Fruit fly (Drosophila melanogaster) ovary, adult (tissue): ENCODE results near the gene Spase25.

Experiments
- CG17801 ChIP-seq: fragments of 200-800 bp; optimal IDR thresholded peaks from 2 replicates; lab custom pipeline; 2019; ENCODE audit warnings: missing biosample characterization, mild to moderate bottlenecking, missing genetic modification characterization, moderate library complexity; ENCODE audit not compliant: partially characterized antibody

Spase25 gene

dm6 chrX:11501221-11501961 is 16.3 kb downstream of the Spase25 start:
- peak; percentile 51 for TF ChIP-seq CG17801 (GFP tag; lab: Kevin White, UChicago)

DNA sequence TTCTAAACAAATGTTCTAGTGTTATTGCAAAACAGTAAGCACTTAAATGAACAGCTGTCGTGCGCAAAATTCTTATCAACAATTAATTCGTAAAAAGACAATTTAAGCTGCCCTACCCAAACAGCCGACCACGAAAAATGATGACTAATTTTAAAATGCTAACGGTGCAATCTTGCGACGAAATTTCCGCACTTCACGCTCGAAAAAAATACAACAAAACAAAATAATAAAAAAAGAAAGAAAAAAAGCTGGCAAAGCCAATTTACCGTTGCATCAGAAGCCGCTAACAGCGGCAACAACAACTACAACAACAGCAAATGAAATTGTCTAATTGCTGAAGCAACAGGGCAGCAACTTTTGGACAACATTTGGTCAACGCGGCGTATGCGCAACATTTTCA is 18.6 kb downstream of the Spase25 start:
- TF ChIP-seq CG17801 (GFP tag; lab: Kevin White, UChicago), result peak; percentile 83

dm6 chrX:11506210-11506609 is 21.2 kb downstream of the Spase25 start:
- no peak for TF ChIP-seq CG17801 (GFP tag; lab: Kevin White, UChicago)

DNA sequence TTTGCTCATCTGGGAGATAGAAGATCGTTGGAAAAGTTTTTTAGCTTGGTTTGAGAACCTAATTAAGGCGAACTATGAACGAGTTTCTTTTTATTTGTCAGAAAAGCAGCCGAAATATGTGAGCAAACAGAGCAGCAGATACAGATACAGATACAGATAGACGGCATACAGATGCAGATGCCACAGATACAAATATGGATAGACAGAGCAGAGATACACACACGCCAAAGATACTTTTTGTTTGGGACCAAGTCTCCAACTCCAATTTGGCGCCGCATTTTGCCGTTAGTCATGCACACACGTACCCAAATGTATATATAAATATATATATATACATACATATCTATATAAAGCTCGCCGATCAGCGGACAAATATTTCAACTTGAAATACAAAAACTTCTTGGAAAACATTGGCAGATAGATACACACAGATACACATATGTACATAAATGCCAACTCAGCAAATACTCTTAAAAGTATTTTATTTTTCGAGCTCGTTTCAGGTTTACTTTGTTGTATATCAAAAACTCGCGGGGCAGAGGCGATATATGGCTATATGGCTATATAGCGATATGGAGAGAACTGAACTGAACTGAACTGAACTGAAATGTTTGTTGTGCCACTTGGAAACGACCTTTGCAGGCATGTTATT is 25.2 kb downstream of the Spase25 start:
- TF ChIP-seq CG17801 (GFP tag; lab: Kevin White, UChicago), result no peak

dm6 chrX:11511299-11511698 is 26.2 kb downstream of the Spase25 start:
- no peak for TF ChIP-seq CG17801 (GFP tag; lab: Kevin White, UChicago)

DNA sequence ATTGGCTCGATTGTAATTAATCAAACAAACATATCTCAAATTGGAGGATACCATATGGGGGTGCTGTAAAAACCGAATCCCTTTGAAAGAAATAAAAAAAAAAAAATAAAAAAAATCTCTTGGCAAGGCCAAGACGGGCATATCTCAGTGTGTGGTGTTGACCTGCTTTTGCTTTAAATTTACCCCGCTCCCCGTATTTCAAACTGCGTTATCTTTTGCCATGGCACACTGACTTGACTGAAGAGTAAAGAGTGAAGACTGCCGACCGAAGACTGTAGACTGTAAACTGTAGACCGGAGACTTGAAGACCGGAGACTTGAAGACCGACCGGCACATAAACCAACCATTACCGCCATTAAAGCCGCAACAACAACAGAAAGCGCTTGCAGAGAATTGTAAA is 26.9 kb downstream of the Spase25 start:
- no peak for TF ChIP-seq CG17801 (GFP tag; lab: Kevin White, UChicago)

DNA sequence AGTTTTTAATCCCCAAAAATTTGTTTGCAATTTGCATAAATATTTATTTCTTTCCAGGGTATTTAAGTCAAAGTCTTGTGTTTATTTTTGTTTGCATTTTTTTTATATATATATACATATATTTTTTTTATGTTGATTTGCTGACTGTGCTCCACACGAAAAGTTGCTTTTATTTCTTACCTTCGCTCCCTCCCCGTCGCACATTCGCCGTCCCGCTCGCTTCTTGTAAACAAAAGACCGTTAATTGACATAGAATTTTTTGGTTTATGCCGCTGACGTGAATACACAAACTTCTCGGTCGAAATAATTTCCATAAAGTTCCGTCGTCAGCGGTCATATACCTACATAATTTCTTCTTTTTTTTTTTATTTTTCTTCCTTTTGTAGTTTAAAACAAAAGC is 27.8 kb downstream of the Spase25 start:
- peak; percentile 51 for TF ChIP-seq CG17801 (GFP tag; lab: Kevin White, UChicago)

DNA sequence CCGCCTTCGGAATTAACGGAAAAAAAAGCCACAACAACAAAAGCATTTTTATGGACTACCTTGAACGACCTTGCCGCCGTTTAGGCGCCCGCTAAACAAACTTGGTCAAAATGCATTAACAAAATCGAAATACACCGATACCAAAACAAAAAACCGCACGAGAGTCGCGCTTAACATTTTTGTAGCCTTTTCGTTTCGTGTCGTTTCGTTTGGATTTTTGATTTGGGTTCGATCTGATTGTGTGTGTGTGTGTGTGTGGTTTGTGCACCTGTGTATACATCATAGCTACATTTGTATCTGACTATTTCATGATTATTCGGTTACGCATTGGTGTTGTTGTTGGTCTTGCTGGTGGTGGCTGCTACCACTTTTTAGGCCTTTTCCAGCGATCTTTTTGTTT is 30.5 kb downstream of the Spase25 start:
- no peak for TF ChIP-seq CG17801 (GFP tag; lab: Kevin White, UChicago)

DNA sequence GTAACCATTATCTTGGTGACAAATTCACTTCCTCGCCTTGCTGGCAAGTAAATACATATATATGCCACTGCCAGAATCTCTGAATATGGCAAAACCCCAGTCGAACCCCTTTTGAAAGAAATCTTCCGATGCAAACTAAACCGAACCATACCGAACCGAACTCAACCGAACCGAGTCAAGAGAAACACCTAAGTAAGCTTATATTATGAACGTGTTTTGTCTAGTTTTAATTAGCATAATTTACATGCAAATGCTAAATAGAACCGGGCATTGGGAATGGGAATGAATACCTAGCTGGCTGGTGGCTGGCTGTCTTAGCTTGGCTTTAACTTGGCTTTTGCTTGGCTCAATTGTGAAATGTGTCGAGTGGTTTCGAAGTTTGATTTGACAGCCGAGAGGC is 32.2 kb downstream of the Spase25 start:
- no peak for TF ChIP-seq CG17801 (GFP tag; lab: Kevin White, UChicago)

DNA sequence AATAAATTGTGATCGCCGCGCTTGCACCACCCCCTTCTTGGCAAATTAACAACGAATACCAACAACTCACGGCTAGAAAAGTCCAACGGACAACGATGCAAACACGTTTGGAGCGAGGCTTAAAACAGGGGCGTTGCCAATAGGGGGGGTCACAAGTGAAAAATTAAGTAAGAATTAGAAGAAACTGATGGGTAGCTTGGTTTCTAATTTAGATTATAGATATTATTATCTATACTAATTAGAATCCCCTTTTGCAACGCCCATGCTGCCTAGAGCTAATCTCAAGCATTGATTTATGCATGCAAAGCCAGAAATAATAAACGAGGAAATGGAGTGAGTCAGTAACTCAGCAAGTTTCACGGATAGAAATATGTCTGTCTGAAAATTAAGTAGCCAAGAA is 33.4 kb downstream of the Spase25 start:
- TF ChIP-seq CG17801 (GFP tag; lab: Kevin White, UChicago), result peak; percentile 0

- no peak for TF ChIP-seq CG17801 (GFP tag; lab: Kevin White, UChicago)
These were observed 35.2 kb downstream of the Spase25 start for dm6 chrX:11520209-11520608.

- peak; percentile 60 for TF ChIP-seq CG17801 (GFP tag; lab: Kevin White, UChicago)
These were observed 36.8 kb downstream of the Spase25 start for dm6 chrX:11521561-11522546.

dm6 chrX:11523921-11524320 is 38.9 kb downstream of the Spase25 start:
- TF ChIP-seq CG17801 (GFP tag; lab: Kevin White, UChicago), result peak; percentile 80

dm6 chrX:11527088-11527635 is 42.1 kb downstream of the Spase25 start:
- no peak for TF ChIP-seq CG17801 (GFP tag; lab: Kevin White, UChicago)
